Worm (Caenorhabditis elegans): ENCODE measurements around the gene Y45F3A.4.

The Y45F3A.4 gene

DNA sequence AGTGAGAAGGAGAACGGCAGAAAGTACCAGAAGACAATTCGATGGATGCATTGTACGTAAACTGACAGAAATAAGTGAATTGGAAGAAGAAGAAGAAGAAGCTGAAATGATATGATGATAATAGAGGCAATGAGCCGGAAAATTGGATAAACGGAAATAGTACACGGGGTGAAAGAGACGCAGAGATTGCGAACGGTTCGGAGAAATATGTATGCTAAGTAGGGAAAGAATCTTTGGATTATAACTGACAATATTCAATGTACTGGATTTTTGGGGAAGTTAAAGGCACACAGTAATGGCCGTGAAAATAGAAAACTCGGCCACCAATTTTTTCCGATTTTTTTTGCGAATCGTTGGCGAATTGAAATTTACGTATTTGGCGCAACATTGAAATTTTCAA, at the start of gene Y45F3A.4:
TSS of gene Y45F3A.4 (minus strand) at position 101 of the 400 bp plus-strand sequence.
- TF ChIP-seq dao-5 (tag; optimal IDR thresholded peaks at IDR 0.05) (no peak), him-1 (tag; optimal IDR thresholded peaks at IDR 0.05) (no peak), W03F9.2 (tag; optimal IDR thresholded peaks at IDR 0.05) (no peak)

DNA sequence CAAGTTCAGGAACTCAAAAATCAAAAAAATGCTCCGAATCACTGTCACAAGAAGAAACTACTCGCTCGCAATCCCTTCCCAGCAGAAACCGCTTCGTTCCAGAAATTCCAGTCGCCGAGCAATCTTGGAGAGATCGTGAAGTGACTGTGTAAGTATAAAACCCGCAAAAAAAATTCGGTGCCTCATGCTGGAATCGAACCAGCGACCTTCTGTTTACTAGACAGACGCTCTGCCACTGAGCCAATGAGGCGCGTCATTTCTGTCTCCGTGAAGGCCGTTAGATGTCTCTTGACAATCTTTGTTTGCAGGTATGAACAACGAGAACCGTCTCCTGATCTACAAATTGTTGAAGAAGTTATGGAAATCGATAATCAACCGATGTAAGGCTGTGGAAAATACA, 49.3 kb upstream of the Y45F3A.4 start:
- peak; percentile 5 for TF ChIP-seq W03F9.2 (tag; optimal IDR thresholded peaks at IDR 0.05)
- TF ChIP-seq him-1 (tag; optimal IDR thresholded peaks at IDR 0.05): peak; percentile 45
- peak; percentile 21 for TF ChIP-seq dao-5 (tag; optimal IDR thresholded peaks at IDR 0.05)

DNA sequence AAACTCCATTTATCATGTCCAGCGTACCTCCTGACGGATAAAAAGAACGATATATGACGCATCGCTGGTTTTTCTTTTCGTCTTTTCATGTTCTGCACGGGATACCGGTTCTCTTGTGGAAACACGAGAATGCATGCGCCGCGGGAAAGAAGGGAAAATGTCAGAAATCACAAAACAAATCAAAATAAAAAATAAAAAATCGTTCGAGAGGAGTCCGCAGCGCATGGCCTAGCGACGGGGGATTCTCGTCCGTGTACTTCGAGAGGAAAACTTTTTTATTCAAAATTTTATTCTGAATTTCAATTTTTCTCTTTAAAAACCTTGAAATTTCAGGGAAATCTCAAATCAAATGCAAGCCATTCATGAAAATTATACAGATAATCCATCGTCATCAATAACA, 46.0 kb upstream of the Y45F3A.4 start, which contains the start of the genes lron-10 and hpr-9:
TSS of gene lron-10 (minus strand) at position 162 of the 400 bp plus-strand sequence.
TSS of gene hpr-9 (plus strand) at position 344 of the 400 bp plus-strand sequence.
- peak; percentile 78 for TF ChIP-seq him-1 (tag; optimal IDR thresholded peaks at IDR 0.05)
- TF ChIP-seq dao-5 (tag; optimal IDR thresholded peaks at IDR 0.05): no peak
- peak; percentile 78 for TF ChIP-seq W03F9.2 (tag; optimal IDR thresholded peaks at IDR 0.05)

DNA sequence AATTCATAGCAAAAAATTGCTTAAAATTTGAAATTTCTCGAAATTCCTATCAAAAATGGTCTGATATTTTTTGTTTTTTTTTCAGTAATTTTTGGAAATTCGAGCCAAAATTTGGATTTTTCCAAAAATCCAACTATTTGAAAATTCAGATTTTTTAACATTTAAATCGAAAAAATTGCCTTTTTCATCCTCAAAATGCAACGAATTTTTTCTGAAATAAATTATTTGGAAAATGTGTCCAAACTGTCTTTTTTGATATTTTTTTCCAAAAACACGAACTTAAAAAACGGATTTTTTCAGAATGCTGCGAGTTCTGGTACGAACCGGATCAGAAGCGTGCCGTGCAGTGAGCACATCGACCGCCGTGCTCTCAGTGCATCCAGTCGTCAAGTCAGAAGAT, 39.9 kb upstream of the Y45F3A.4 start, which contains the start of gene mrpl-22:
TSS of gene mrpl-22 (plus strand) at position 301 of the 400 bp plus-strand sequence.
- TF ChIP-seq dao-5 (tag; optimal IDR thresholded peaks at IDR 0.05) (no peak), W03F9.2 (tag; optimal IDR thresholded peaks at IDR 0.05) (no peak), him-1 (tag; optimal IDR thresholded peaks at IDR 0.05) (no peak)

DNA sequence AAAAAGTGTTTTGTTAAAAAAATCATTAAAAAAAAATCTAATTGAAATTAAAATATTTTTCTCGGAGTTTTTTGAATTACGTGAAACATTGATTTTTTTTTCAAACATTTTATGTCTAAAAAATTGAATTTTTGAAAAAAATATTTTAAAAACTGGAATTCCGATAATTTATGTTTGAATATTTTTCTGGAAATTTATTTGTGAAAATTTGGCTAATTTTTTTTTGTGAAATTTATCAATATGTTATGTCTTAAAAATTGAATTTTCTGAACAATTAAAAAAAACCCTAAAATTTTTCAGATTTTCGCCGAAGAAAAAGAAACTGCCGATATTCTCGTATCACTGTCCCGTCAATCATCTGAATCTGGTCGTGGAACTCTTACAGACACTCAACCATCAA, 37.1 kb upstream of the Y45F3A.4 start, which contains the start of gene Y39A1A.24:
TSS of gene Y39A1A.24 (plus strand) at position 301 of the 400 bp plus-strand sequence.
- TF ChIP-seq dao-5 (tag; optimal IDR thresholded peaks at IDR 0.05) (no peak), W03F9.2 (tag; optimal IDR thresholded peaks at IDR 0.05) (no peak), him-1 (tag; optimal IDR thresholded peaks at IDR 0.05) (no peak)

DNA sequence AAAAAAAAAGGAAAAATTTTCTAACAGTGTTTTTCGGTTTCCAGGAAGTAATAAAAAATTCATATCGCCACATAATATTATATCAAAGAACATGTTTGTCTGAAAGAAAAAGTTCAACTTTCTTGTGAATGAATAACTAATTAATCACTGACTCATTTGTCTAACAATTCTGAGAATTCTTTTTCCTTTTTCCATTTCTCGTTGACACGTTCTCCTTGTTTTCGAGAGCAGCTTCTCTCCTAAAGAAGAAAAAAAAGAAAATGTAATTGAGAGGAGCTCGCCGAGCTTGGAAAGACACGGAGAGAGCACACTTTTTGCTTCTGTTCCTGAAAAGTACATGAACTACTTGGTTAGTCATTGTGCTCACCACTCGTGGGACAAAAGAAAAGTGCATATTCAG, 32.9 kb upstream of the Y45F3A.4 start:
- TF ChIP-seq dao-5 (tag; optimal IDR thresholded peaks at IDR 0.05) (no peak), him-1 (tag; optimal IDR thresholded peaks at IDR 0.05) (no peak), W03F9.2 (tag; optimal IDR thresholded peaks at IDR 0.05) (no peak)

DNA sequence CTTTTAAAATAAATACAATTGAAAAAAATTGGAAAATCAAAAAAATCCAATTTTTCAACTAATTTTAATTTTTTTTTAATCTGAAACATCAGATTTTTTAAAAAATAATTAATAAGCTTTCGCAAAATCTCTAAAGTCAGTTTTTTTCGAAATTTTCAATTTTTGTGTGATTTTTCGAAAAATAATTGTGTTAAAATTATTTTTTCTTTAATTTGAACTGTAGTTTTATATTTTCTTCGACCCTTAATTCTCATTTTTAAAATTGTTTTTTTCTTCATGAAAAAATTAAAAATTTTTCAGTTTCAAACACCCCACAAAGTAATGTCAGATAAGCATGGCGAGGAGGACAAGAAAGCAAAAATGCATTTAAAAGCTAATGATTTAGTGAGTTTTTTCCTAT, 29.8 kb upstream of the Y45F3A.4 start, which contains the start of gene rabx-5:
TSS of gene rabx-5 (plus strand) at position 301 of the 400 bp plus-strand sequence.
- TF ChIP-seq dao-5 (tag; optimal IDR thresholded peaks at IDR 0.05) (no peak), W03F9.2 (tag; optimal IDR thresholded peaks at IDR 0.05) (no peak), him-1 (tag; optimal IDR thresholded peaks at IDR 0.05) (no peak)

DNA sequence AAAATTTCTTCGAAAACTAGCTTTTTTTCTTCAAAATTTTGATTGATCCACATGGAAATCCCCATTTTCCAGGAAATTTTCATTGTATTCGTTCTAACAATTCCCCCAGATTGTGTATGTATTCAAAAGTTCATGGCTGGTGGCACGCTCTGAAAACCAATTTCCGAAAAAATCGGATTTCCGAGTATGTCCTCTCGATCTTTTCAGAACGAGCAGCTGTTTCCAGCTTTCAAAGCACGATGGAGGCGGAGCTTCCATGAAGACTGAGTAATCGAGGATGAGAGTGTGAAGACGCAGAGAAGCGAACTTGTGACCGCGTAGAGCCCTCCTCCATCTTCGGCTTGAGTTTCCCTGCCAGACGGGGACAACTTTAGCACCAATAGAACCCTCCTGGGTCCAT, 29.1 kb upstream of the Y45F3A.4 start:
- TF ChIP-seq dao-5 (tag; optimal IDR thresholded peaks at IDR 0.05) (no peak), W03F9.2 (tag; optimal IDR thresholded peaks at IDR 0.05) (no peak), him-1 (tag; optimal IDR thresholded peaks at IDR 0.05) (no peak)

DNA sequence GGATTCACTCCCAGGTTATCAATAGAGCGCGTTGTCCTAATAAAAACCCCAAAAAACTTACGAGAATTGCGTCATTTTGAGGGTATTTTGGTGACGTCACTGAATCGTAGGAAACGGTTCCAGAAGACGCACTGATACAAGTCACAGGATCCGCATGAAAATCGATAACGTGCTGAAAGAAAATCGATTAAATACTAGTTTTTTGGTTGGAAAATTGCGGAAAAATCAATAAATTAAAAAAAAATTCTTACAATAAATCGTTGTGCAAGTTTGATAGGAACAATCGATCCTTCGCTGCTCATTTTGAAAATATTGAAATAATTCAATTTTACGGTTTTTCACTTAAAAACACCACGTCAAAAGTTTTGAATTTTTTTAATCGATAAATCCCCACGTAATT, 28.0 kb upstream of the Y45F3A.4 start, which contains the start of gene Y39A1A.2:
TSS of gene Y39A1A.2 (minus strand) at position 319 of the 400 bp plus-strand sequence.
- no peak for TF ChIP-seq him-1 (tag; optimal IDR thresholded peaks at IDR 0.05)
- no peak for TF ChIP-seq W03F9.2 (tag; optimal IDR thresholded peaks at IDR 0.05)
- no peak for TF ChIP-seq dao-5 (tag; optimal IDR thresholded peaks at IDR 0.05)

DNA sequence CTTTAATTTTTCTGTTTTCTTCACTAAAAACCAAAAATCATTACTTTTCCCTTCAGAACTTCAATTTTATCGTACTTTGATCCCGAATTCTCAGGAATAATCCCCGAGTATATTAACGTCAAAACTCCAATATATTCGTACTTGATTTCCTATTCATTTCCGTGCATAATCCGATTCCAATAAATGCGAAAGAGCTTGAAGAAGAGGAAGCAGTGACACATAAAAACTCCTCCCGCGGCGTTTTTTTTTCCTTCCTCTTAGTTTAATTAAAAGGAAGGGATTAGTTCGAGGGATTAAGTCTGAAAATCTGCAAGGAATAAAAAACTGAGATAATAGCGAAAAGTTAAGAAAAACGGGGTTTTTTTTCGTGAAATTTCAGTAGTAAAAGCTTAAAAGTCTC, 25.7 kb upstream of the Y45F3A.4 start:
- TF ChIP-seq W03F9.2 (tag; optimal IDR thresholded peaks at IDR 0.05) (no peak), him-1 (tag; optimal IDR thresholded peaks at IDR 0.05) (no peak), dao-5 (tag; optimal IDR thresholded peaks at IDR 0.05) (no peak)

DNA sequence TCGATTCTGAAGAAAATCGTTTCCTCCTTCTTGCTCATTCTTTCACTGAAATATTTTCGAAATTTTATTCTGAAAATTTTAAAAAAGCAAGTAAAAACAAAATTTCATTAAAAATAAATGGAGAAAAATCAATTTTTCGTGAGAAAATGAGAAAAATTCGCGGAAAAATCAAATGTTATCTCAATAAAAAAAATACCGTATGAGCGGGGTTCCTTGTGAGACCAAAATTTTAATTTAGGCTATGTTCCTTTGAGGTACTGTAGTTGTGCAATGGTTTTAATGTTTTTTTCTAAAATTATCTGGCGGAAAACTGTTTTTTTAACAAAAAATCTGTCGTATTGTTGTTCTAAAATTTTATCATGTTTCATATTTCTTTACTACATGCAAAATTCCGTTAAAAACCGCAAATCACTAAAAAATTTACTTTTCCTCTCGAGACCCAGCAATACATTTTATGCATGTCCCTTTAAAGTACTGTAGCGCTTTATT, 25.0 kb upstream of the Y45F3A.4 start, which contains the start of gene epg-6:
TSS of gene epg-6 (minus strand) at position 51 of the 489 bp plus-strand sequence.
- TF ChIP-seq W03F9.2 (tag; optimal IDR thresholded peaks at IDR 0.05) (peak; percentile 7), him-1 (tag; optimal IDR thresholded peaks at IDR 0.05) (no peak)

DNA sequence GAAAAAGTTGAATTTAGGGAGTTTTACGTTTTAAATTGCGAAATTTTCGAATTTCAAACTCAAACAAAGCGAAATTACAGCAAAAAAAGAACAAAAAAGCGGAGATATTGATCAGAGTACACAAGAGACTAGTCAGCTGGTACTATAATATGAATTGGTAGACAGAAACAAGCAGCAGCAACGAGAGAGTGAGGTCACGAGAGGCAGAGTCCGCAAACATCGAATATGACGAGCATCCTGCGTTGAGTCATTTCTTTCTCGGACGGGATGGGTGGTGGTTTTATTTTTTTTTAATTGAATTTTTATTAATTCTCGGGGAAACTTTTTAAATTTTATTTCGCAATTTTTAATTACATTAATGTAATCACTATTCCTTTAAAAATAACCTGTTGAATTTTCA, 24.5 kb upstream of the Y45F3A.4 start:
- TF ChIP-seq dao-5 (tag; optimal IDR thresholded peaks at IDR 0.05) (no peak), W03F9.2 (tag; optimal IDR thresholded peaks at IDR 0.05) (peak; percentile 87)

DNA sequence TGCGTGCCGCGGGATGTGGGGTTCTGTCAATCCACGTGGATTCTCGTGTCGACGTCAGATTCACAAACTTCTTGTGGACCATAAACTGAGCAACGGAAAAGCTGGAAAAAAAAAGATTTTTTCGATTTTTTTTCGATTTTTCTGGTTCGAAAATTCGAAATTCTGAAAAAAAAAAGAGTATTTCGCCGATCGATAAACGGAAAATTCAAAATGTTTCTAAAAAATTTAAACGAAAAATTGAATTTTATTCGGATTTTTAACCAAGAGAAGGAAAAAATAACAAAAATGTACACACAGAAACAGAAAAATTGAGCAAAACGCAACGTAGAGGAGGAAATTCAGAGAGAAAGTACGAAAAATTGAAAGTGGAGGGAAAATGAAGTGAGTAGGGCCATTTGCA, 21.2 kb upstream of the Y45F3A.4 start, which contains the start of gene Y39A1A.3:
TSS of gene Y39A1A.3 (minus strand) at position 101 of the 400 bp plus-strand sequence.
- TF ChIP-seq dao-5 (tag; optimal IDR thresholded peaks at IDR 0.05): no peak
- TF ChIP-seq W03F9.2 (tag; optimal IDR thresholded peaks at IDR 0.05): no peak
- no peak for TF ChIP-seq him-1 (tag; optimal IDR thresholded peaks at IDR 0.05)

DNA sequence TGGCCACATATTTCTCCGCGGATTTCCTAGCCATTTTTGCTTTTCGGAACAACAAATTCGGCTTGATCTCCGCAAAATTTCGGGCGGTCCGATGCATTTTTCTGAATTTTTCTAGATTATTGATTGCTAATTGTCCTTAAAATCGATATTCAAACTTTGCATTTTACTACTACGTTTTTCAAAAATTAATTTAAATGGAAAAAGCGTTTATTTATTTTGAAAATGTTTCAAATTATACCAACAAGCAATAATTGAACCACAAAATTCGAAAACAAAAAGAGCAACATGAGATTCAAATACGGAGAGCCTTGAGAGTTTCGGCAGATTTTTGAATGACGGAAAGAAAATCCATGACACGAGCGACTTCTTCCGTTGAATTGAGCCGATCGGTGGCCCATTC, 19.8 kb upstream of the Y45F3A.4 start, which contains the start of gene Y45F3A.9:
TSS of gene Y45F3A.9 (minus strand) at position 101 of the 400 bp plus-strand sequence.
- TF ChIP-seq him-1 (tag; optimal IDR thresholded peaks at IDR 0.05): no peak
- TF ChIP-seq W03F9.2 (tag; optimal IDR thresholded peaks at IDR 0.05): no peak
- no peak for TF ChIP-seq dao-5 (tag; optimal IDR thresholded peaks at IDR 0.05)

DNA sequence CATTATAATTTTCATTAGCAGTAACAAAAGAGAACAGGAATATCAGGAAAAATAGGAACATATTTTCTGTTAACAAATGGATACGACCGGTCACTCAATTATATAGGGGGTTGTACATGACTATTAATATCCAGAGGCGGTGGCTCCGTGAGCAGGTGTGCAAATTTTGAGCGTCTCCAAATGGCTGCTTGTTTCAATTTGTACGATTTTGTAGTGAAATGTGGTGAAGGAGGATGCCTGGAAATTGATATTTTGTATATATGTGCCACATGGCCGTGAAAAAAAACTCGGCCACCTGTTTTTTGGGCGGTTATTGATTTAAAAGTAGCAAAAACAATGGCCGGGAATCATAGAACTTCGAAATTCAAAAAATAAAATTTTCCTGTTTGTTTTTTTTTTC, 17.5 kb upstream of the Y45F3A.4 start, which contains the start of gene Y45F3A.8:
TSS of gene Y45F3A.8 (minus strand) at position 101 of the 400 bp plus-strand sequence.
- TF ChIP-seq dao-5 (tag; optimal IDR thresholded peaks at IDR 0.05) (no peak), W03F9.2 (tag; optimal IDR thresholded peaks at IDR 0.05) (no peak), him-1 (tag; optimal IDR thresholded peaks at IDR 0.05) (no peak)

Measured in whole organism, L4/young adult.